Fruit fly (Drosophila melanogaster) whole organism, pupa: ENCODE data around the gene PH4alphaNE1.

Experiments
- CG10348 ChIP-seq: fragments of 200-800 bp; sonication (Bioruptor generic); IDR thresholded peaks from 2 replicates; pipeline ENCODE4 v1.3.6; 2022; ENCODE audit warnings: missing biosample characterization, missing genetic modification characterization
- CG12605 ChIP-seq: fragments of 200-800 bp; sonication (Bioruptor generic); IDR thresholded peaks from 2 replicates; pipeline ENCODE4 v1.3.6; 2022; ENCODE audit warnings: missing biosample characterization, missing genetic modification characterization
- CG14655 ChIP-seq: fragments of 200-800 bp; sonication (Bioruptor generic); optimal IDR thresholded peaks from 3 replicates; lab custom pipeline; 2017; ENCODE audit warnings: mild to moderate bottlenecking, missing biosample characterization, missing genetic modification reagents, missing genetic modification characterization
- CG17806 ChIP-seq: fragments of 200-800 bp; sonication (Bioruptor generic); optimal IDR thresholded peaks from 2 replicates; lab custom pipeline; 2018; ENCODE audit warnings: missing biosample characterization, mild to moderate bottlenecking, missing genetic modification characterization, moderate library complexity
- CG4496 ChIP-seq: fragments of 200-800 bp; sonication (Bioruptor generic); IDR thresholded peaks from 3 replicates; pipeline ENCODE4 v1.3.6; 2022; ENCODE audit warnings: missing biosample characterization, missing genetic modification characterization
- D1 ChIP-seq: fragments of 200-800 bp; sonication (Bioruptor generic); optimal IDR thresholded peaks from 2 replicates; lab custom pipeline; 2018; ENCODE audit warnings: missing biosample characterization, mild to moderate bottlenecking, missing genetic modification characterization, moderate library complexity
- EcR ChIP-seq: fragments of 200-800 bp; sonication (Bioruptor generic); optimal IDR thresholded peaks from 3 replicates; lab custom pipeline; 2019; ENCODE audit warnings: missing biosample characterization, missing genetic modification characterization, mild to moderate bottlenecking, moderate library complexity, missing genetic modification reagents
- Ets98B ChIP-seq: fragments of 200-800 bp; sonication (Bioruptor generic); IDR thresholded peaks from 2 replicates; pipeline ENCODE4 v1.3.6; 2022; ENCODE audit warnings: missing biosample characterization, missing genetic modification characterization
- Snoo ChIP-seq: fragments of 200-800 bp; sonication (Bioruptor generic); optimal IDR thresholded peaks from 3 replicates; lab custom pipeline; 2017; ENCODE audit warnings: missing biosample characterization, mild to moderate bottlenecking, missing genetic modification characterization, inconsistent platforms
- gl ChIP-seq: fragments of 200-800 bp; sonication (Bioruptor generic); optimal IDR thresholded peaks from 2 replicates; lab custom pipeline; 2018; ENCODE audit warnings: missing biosample characterization, mild to moderate bottlenecking, missing genetic modification characterization
- rn ChIP-seq: fragments of 200-800 bp; sonication (Bioruptor generic); IDR thresholded peaks from 2 replicates; pipeline ENCODE4 v1.3.6; 2022; ENCODE audit warnings: missing biosample characterization, missing genetic modification characterization

- no peak for TF ChIP-seq Snoo (tag; lab: Kevin White, UChicago)
- no peak for TF ChIP-seq CG17806
- TF ChIP-seq CG10348 (GFP tag; lab: Robert Waterston, UW), result no peak
- no peak for TF ChIP-seq D1 (tag; lab: Kevin White, UChicago)
- no peak for TF ChIP-seq CG14655 (GFP tag; lab: Kevin White, UChicago)
- TF ChIP-seq EcR (GFP tag; lab: Kevin White, UChicago), result no peak
- TF ChIP-seq Ets98B (GFP tag; lab: Robert Waterston, UW), result no peak
- TF ChIP-seq CG12605, result no peak
- no peak for TF ChIP-seq rn (GFP tag; lab: Robert Waterston, UW)
- TF ChIP-seq gl (tag; lab: Kevin White, UChicago), result no peak
- TF ChIP-seq CG4496, result no peak
Measured at dm6 chr3R:30488663-30489062, 11.5 kb downstream of the PH4alphaNE1 start, which contains the start of gene Jon99Fi.
